Worm (Caenorhabditis elegans) whole organism, L1 larva: Measurements from ENCODE around the gene stdh-3.

Experiments
- C34B4.2 ChIP-seq: sonication (generic microtip); optimal IDR thresholded peaks from 2 replicates; lab custom pipeline; 2017; ENCODE audit warnings: mild to moderate bottlenecking, missing genetic modification characterization, missing compliant biosample characterization
- ceh-82 ChIP-seq, 3 experiments: fragments of 150-350 bp in 1 of 3; sonication (generic microtip) in 2 of 3; optimal IDR thresholded peaks; 2 replicates each; lab custom pipeline; 2014 to 2017; ENCODE audit warnings: missing biosample characterization in 3 of 3, missing genetic modification characterization in 3 of 3
- mdl-1 ChIP-seq, 2 experiments: fragments of 150-350 bp; optimal IDR thresholded peaks; 2 replicates each; lab custom pipeline; 2014 to 2017; ENCODE audit warnings: missing biosample characterization in 2 of 2, missing genetic modification characterization in 2 of 2, inconsistent platforms in 1 of 2
- mef-2 ChIP-seq: fragments of 150-350 bp; optimal IDR thresholded peaks from 2 replicates; lab custom pipeline; 2014; ENCODE audit warnings: missing biosample characterization, missing genetic modification characterization
- nhr-237 ChIP-seq: fragments of 150-350 bp; optimal IDR thresholded peaks from 2 replicates; lab custom pipeline; 2014; ENCODE audit warnings: missing biosample characterization, missing genetic modification characterization
- unc-130 ChIP-seq: fragments of 150-350 bp; optimal IDR thresholded peaks from 2 replicates; lab custom pipeline; 2017; ENCODE audit warnings: missing biosample characterization, missing genetic modification characterization, inconsistent platforms
- unc-30 ChIP-seq: sonication (generic microtip); optimal IDR thresholded peaks from 2 replicates; lab custom pipeline; 2017; ENCODE audit warnings: missing biosample characterization, missing genetic modification characterization
- unc-62 ChIP-seq: fragments of 150-350 bp; optimal IDR thresholded peaks from 2 replicates; lab custom pipeline; 2014; ENCODE audit warnings: missing biosample characterization, missing genetic modification reagents, missing genetic modification characterization
- zag-1 ChIP-seq: fragments of 150-350 bp; optimal IDR thresholded peaks from 2 replicates; lab custom pipeline; 2014; ENCODE audit warnings: missing biosample characterization, missing genetic modification characterization

ce11 chrV:13908120-13908915 is 3.9 kb downstream of the stdh-3 start:
- TF ChIP-seq unc-62: no peak
- no peak for TF ChIP-seq ceh-82 (tag; optimal IDR thresholded peaks at IDR 0.05; lab: Kevin White, UChicago)
- TF ChIP-seq C34B4.2 (tag; lab: Kevin White, UChicago): no peak
- no peak for TF ChIP-seq unc-130 (tag; lab: Kevin White, UChicago)
- TF ChIP-seq unc-30 (tag; lab: Kevin White, UChicago): no peak
- TF ChIP-seq zag-1 (tag; lab: Kevin White, UChicago): no peak
- no peak for TF ChIP-seq mdl-1 (tag; optimal IDR thresholded peaks at IDR 0.05; lab: Kevin White, UChicago)
- TF ChIP-seq mef-2 (tag; lab: Kevin White, UChicago): no peak
- no peak for TF ChIP-seq nhr-237 (tag; lab: Kevin White, UChicago)
